Worm (Caenorhabditis elegans) whole organism, L3 larva: ENCODE data around the gene cyn-1.

Experiments used
- ceh-16 ChIP-seq: sonication (generic microtip); optimal IDR thresholded peaks from 2 replicates; lab custom pipeline; 2017; ENCODE audit warnings: missing biosample characterization, missing genetic modification characterization
- elt-2 ChIP-seq: sonication (generic microtip); optimal IDR thresholded peaks from 2 replicates; lab custom pipeline; 2016; ENCODE audit warnings: missing genetic modification reagents, mild to moderate bottlenecking, missing genetic modification characterization, missing compliant biosample characterization
- eor-1 ChIP-seq, 2 experiments: fragments of 150-350 bp; optimal IDR thresholded peaks; 2 replicates each; lab custom pipeline; 2014 to 2018; ENCODE audit warnings: missing biosample characterization in 2 of 2, missing genetic modification characterization in 2 of 2
- lin-39 ChIP-seq: fragments of 150-350 bp; optimal IDR thresholded peaks from 2 replicates; lab custom pipeline; 2018; ENCODE audit warnings: missing biosample characterization, missing genetic modification reagents, missing genetic modification characterization
- nfya-1 ChIP-seq: sonication (generic microtip); optimal IDR thresholded peaks from 2 replicates; lab custom pipeline; 2017; ENCODE audit warnings: missing genetic modification characterization, mild to moderate bottlenecking, missing compliant biosample characterization, antibody characterized with exemption, moderate library complexity; ENCODE audit not compliant: insufficient read depth
- nhr-12 ChIP-seq: fragments of 150-350 bp; optimal IDR thresholded peaks from 2 replicates; lab custom pipeline; 2014; ENCODE audit warnings: missing biosample characterization, missing genetic modification characterization
- nhr-23 ChIP-seq: fragments of 150-350 bp; optimal IDR thresholded peaks from 2 replicates; lab custom pipeline; 2014; ENCODE audit warnings: missing biosample characterization, missing genetic modification reagents, missing genetic modification characterization
- nhr-237 ChIP-seq: fragments of 150-350 bp; optimal IDR thresholded peaks from 2 replicates; lab custom pipeline; 2014; ENCODE audit warnings: missing biosample characterization, missing genetic modification characterization
- snpc-4 ChIP-seq: fragments of 150-350 bp; optimal IDR thresholded peaks from 2 replicates; lab custom pipeline; 2014; ENCODE audit warnings: missing biosample characterization, missing genetic modification characterization

DNA sequence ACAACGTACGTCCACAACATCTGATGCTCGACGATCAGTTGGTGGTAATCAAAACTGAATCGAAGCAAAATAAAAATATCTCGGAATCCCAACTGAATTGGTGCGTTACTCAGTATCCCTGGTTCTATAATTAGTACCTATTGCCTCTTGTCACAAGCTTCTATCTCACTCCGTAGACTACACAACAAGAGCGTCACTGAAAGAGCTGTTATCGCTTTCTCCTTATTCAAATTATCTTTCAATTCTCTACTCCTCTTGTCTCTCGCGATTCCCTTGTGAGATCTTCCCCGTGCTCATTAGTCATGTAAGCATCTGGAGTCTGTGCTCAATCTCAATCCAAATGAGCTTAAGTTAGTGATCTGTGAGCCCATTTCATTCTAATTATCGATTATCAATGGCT lies 19.2 kb upstream of the cyn-1 start, which contains the start of gene srm-6:
- no peak for TF ChIP-seq lin-39 (tag; lab: Kevin White, UChicago)
- no peak for TF ChIP-seq elt-2 (tag; lab: Kevin White, UChicago)
- no peak for TF ChIP-seq nhr-12 (tag; lab: Kevin White, UChicago)
- TF ChIP-seq snpc-4 (tag; lab: Kevin White, UChicago) = no peak
- no peak for TF ChIP-seq nhr-237
- no peak for TF ChIP-seq nhr-23
- no peak for TF ChIP-seq eor-1 (tag; optimal IDR thresholded peaks at IDR 0.05; lab: Kevin White, UChicago)
- no peak for TF ChIP-seq nfya-1
- TF ChIP-seq ceh-16 = no peak
